Fruit fly (Drosophila melanogaster): ENCODE measurements around the gene CG32712.

DNA sequence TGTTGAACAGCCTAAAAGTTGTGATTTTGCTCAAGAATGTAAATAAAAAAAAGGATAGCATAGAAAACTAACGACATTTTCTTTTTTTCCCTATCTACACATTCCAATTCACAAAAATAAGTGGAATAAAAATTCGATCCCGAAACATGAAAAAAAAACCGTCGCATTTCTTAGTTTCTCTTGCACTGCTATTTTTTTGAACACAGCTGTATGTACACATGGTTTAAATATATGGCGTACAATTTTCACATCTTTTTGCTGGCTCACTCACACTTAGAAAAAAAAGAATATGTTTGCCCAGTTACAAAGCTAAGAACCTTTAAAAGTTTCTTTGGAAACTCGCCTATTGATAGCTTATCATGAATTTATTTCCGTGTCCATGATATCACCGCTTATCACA is 26.6 kb upstream of the CG32712 start:
- TF ChIP-seq Sin3A (optimal IDR thresholded peaks at IDR 0.05) (no peak), ttk (optimal IDR thresholded peaks at IDR 0.05) (no peak), Myc (optimal IDR thresholded peaks at IDR 0.05) (no peak), psq (optimal IDR thresholded peaks at IDR 0.05) (no peak), h (optimal IDR thresholded peaks at IDR 0.05) (no peak)

Data from Kc167 (cell line).